Fruit fly (Drosophila melanogaster) whole organism, embryonic: ENCODE results near the gene Reepl1.

Experiments
- Aef1 ChIP-seq: fragments of 200-800 bp; sonication (Bioruptor generic); IDR thresholded peaks from 3 replicates; pipeline ENCODE4 v1.3.6; 2022; ENCODE audit warnings: missing biosample characterization, missing genetic modification characterization
- Atf-2 ChIP-seq: fragments of 200-800 bp; sonication (Bioruptor generic); optimal IDR thresholded peaks from 2 replicates; lab custom pipeline; 2016; ENCODE audit warnings: missing biosample characterization, missing genetic modification characterization
- C15 ChIP-seq: fragments of 200-800 bp; sonication (Bioruptor generic); IDR thresholded peaks from 3 replicates; pipeline ENCODE4 v1.3.6; 2022; ENCODE audit warnings: missing biosample characterization, missing genetic modification characterization
- CG10274 ChIP-seq: fragments of 200-800 bp; sonication (Bioruptor generic); optimal IDR thresholded peaks from 3 replicates; lab custom pipeline; 2017; ENCODE audit warnings: missing biosample characterization, mild to moderate bottlenecking, missing genetic modification characterization
- CG10979 ChIP-seq: fragments of 200-800 bp; sonication (Bioruptor generic); optimal IDR thresholded peaks from 2 replicates; lab custom pipeline; 2018; ENCODE audit warnings: missing biosample characterization, mild to moderate bottlenecking, missing genetic modification characterization, moderate library complexity
- CG11398 ChIP-seq: fragments of 200-800 bp; sonication (Bioruptor generic); optimal IDR thresholded peaks from 2 replicates; lab custom pipeline; 2016; ENCODE audit warnings: missing biosample characterization, missing genetic modification characterization
- CG12104 ChIP-seq: fragments of 200-800 bp; sonication (Bioruptor generic); optimal IDR thresholded peaks from 3 replicates; lab custom pipeline; 2016; ENCODE audit warnings: missing biosample characterization, missing genetic modification characterization
- CG12236 ChIP-seq: fragments of 200-800 bp; sonication (Bioruptor generic); optimal IDR thresholded peaks from 2 replicates; lab custom pipeline; 2016; ENCODE audit warnings: missing biosample characterization, missing genetic modification characterization
- CG13296 ChIP-seq: fragments of 200-800 bp; sonication (Bioruptor generic); optimal IDR thresholded peaks from 3 replicates; lab custom pipeline; 2018; ENCODE audit warnings: missing biosample characterization, mild to moderate bottlenecking, missing genetic modification characterization
- CG14860 ChIP-seq: fragments of 200-800 bp; sonication (Bioruptor generic); IDR thresholded peaks from 3 replicates; pipeline ENCODE4 v1.3.6; 2022; ENCODE audit warnings: missing biosample characterization, missing genetic modification characterization; ENCODE audit not compliant: partially characterized antibody
- CG18599 ChIP-seq: fragments of 200-800 bp; sonication (Bioruptor generic); optimal IDR thresholded peaks from 3 replicates; lab custom pipeline; 2017; ENCODE audit warnings: missing biosample characterization, missing genetic modification characterization, mild to moderate bottlenecking, moderate library complexity, missing genetic modification reagents
- CG2116 ChIP-seq: fragments of 200-800 bp; sonication (Bioruptor generic); optimal IDR thresholded peaks from 3 replicates; lab custom pipeline; 2018; ENCODE audit warnings: missing biosample characterization, mild to moderate bottlenecking, missing genetic modification characterization
- CG2202 ChIP-seq: fragments of 200-800 bp; sonication (Bioruptor generic); optimal IDR thresholded peaks from 2 replicates; lab custom pipeline; 2018; ENCODE audit warnings: missing biosample characterization, mild to moderate bottlenecking, missing genetic modification characterization
- CG2678 ChIP-seq: fragments of 200-800 bp; sonication (Bioruptor generic); optimal IDR thresholded peaks from 3 replicates; lab custom pipeline; 2019; ENCODE audit warnings: missing biosample characterization, mild to moderate bottlenecking, missing genetic modification characterization, moderate library complexity
- CG31224 ChIP-seq: fragments of 200-800 bp; sonication (Bioruptor generic); IDR thresholded peaks from 2 replicates; pipeline ENCODE4 v1.3.6; 2022; ENCODE audit warnings: missing biosample characterization, missing genetic modification characterization
- CG31365 ChIP-seq: fragments of 200-800 bp; sonication (Bioruptor generic); optimal IDR thresholded peaks from 2 replicates; lab custom pipeline; 2018; ENCODE audit warnings: missing biosample characterization, mild to moderate bottlenecking, missing genetic modification characterization
- CG3163 ChIP-seq: fragments of 200-800 bp; sonication (Bioruptor generic); optimal IDR thresholded peaks from 3 replicates; lab custom pipeline; 2016; ENCODE audit warnings: missing biosample characterization, missing genetic modification characterization
- CG34422 ChIP-seq: fragments of 200-800 bp; sonication (Bioruptor generic); IDR thresholded peaks from 3 replicates; pipeline ENCODE4 v1.3.6; 2022; ENCODE audit warnings: missing biosample characterization, missing genetic modification characterization
- CG3847 ChIP-seq: fragments of 200-800 bp; sonication (Bioruptor generic); IDR thresholded peaks from 2 replicates; pipeline ENCODE4 v1.3.6; 2022; ENCODE audit warnings: missing biosample characterization, missing genetic modification characterization
- CG6272 ChIP-seq: fragments of 200-800 bp; sonication (Bioruptor generic); IDR thresholded peaks from 2 replicates; pipeline ENCODE4 v1.3.6; 2022; ENCODE audit warnings: missing biosample characterization, missing genetic modification characterization
- CG6813 ChIP-seq: fragments of 200-800 bp; sonication (Bioruptor generic); optimal IDR thresholded peaks from 2 replicates; lab custom pipeline; 2017; ENCODE audit warnings: missing biosample characterization, missing genetic modification characterization, mild to moderate bottlenecking, moderate library complexity, missing genetic modification reagents
- CG7271 ChIP-seq: fragments of 200-800 bp; sonication (Bioruptor generic); optimal IDR thresholded peaks from 2 replicates; lab custom pipeline; 2018; ENCODE audit warnings: missing biosample characterization, mild to moderate bottlenecking, missing genetic modification characterization, moderate library complexity
- CG8765 ChIP-seq: fragments of 200-800 bp; sonication (Bioruptor generic); IDR thresholded peaks from 2 replicates; pipeline ENCODE4 v1.3.6; 2022; ENCODE audit warnings: missing biosample characterization, missing genetic modification characterization
- CHES-1-like ChIP-seq: fragments of 200-800 bp; sonication (Bioruptor generic); optimal IDR thresholded peaks from 2 replicates; lab custom pipeline; 2016; ENCODE audit warnings: missing biosample characterization, missing genetic modification characterization
- D19A ChIP-seq: fragments of 200-800 bp; optimal IDR thresholded peaks from 3 replicates; lab custom pipeline; 2019; ENCODE audit warnings: missing biosample characterization, mild to moderate bottlenecking, missing genetic modification characterization, moderate library complexity
- Drgx ChIP-seq: fragments of 200-800 bp; sonication (Bioruptor generic); IDR thresholded peaks from 2 replicates; pipeline ENCODE4 v1.3.6; 2022; ENCODE audit warnings: missing biosample characterization, missing genetic modification characterization
- HmgZ ChIP-seq: fragments of 200-800 bp; sonication (Bioruptor generic); optimal IDR thresholded peaks from 2 replicates; lab custom pipeline; 2018; ENCODE audit warnings: missing biosample characterization, mild to moderate bottlenecking, missing genetic modification characterization
- Neu2 ChIP-seq: fragments of 200-800 bp; sonication (Bioruptor generic); optimal IDR thresholded peaks from 3 replicates; lab custom pipeline; 2016; ENCODE audit warnings: missing biosample characterization, missing genetic modification characterization, borderline replicate concordance
- NfI ChIP-seq: fragments of 200-800 bp; sonication (Bioruptor generic); optimal IDR thresholded peaks from 3 replicates; lab custom pipeline; 2018; ENCODE audit warnings: missing biosample characterization, mild to moderate bottlenecking, missing genetic modification characterization, moderate library complexity
- Oaz ChIP-seq: fragments of 200-800 bp; sonication (Bioruptor generic); IDR thresholded peaks from 2 replicates; pipeline ENCODE4 v1.3.6; 2022; ENCODE audit warnings: missing biosample characterization, missing genetic modification characterization
- Sin3A ChIP-seq: fragments of >200 bp; optimal IDR thresholded peaks from 2 replicates; lab custom pipeline; 2018
- Sry-δ ChIP-seq: fragments of 200-800 bp; sonication (Bioruptor generic); optimal IDR thresholded peaks from 2 replicates; lab custom pipeline; 2016; ENCODE audit warnings: missing biosample characterization, missing genetic modification characterization
- ab ChIP-seq: fragments of 200-800 bp; sonication (Bioruptor generic); optimal IDR thresholded peaks from 2 replicates; lab custom pipeline; 2016; ENCODE audit warnings: missing biosample characterization, missing genetic modification characterization
- aop ChIP-seq: fragments of 200-800 bp; sonication (Bioruptor generic); IDR thresholded peaks from 2 replicates; pipeline ENCODE4 v1.3.6; 2022; ENCODE audit warnings: missing biosample characterization, missing genetic modification characterization
- ara ChIP-seq: fragments of 200-800 bp; sonication (Bioruptor generic); IDR thresholded peaks from 2 replicates; pipeline ENCODE4 v1.3.6; 2022; ENCODE audit warnings: missing biosample characterization, missing genetic modification characterization
- bowl ChIP-seq: fragments of 200-800 bp; sonication (Bioruptor generic); IDR thresholded peaks from 2 replicates; pipeline ENCODE4 v1.3.6; 2022; ENCODE audit warnings: missing biosample characterization, missing genetic modification characterization
- disco-r ChIP-seq: fragments of 200-800 bp; sonication (Bioruptor generic); optimal IDR thresholded peaks from 2 replicates; lab custom pipeline; 2016; ENCODE audit warnings: missing biosample characterization, missing genetic modification characterization
- esg ChIP-seq: fragments of 200-800 bp; sonication (Bioruptor generic); conservative IDR thresholded peaks from 2 replicates; pipeline ENCODE4 v1.3.6; 2022; ENCODE audit warnings: missing biosample characterization, missing genetic modification characterization
- eyg ChIP-seq: fragments of 200-800 bp; sonication (Bioruptor generic); optimal IDR thresholded peaks from 3 replicates; lab custom pipeline; 2016; ENCODE audit warnings: missing biosample characterization, missing genetic modification characterization
- gce ChIP-seq: fragments of 200-800 bp; sonication (Bioruptor generic); IDR thresholded peaks from 3 replicates; pipeline ENCODE4 v1.3.6; 2022; ENCODE audit warnings: missing biosample characterization, missing genetic modification characterization
- hbn ChIP-seq: fragments of 200-800 bp; sonication (Bioruptor generic); IDR thresholded peaks from 2 replicates; pipeline ENCODE4 v1.3.6; 2022; ENCODE audit warnings: missing biosample characterization, missing genetic modification characterization; ENCODE audit not compliant: partially characterized antibody
- kay ChIP-seq: fragments of 200-800 bp; sonication (Bioruptor generic); optimal IDR thresholded peaks from 2 replicates; lab custom pipeline; 2016; ENCODE audit warnings: missing biosample characterization, missing genetic modification characterization
- nerfin-1 ChIP-seq: fragments of 200-800 bp; sonication (Bioruptor generic); optimal IDR thresholded peaks from 3 replicates; lab custom pipeline; 2019; ENCODE audit warnings: missing biosample characterization, mild to moderate bottlenecking, missing genetic modification characterization, moderate library complexity
- pnt ChIP-seq: fragments of 200-800 bp; sonication (Bioruptor generic); optimal IDR thresholded peaks from 3 replicates; lab custom pipeline; 2016; ENCODE audit warnings: missing biosample characterization, missing genetic modification characterization
- pros ChIP-seq: fragments of 200-800 bp; sonication (Bioruptor generic); optimal IDR thresholded peaks from 3 replicates; lab custom pipeline; 2019; ENCODE audit warnings: missing biosample characterization, mild to moderate bottlenecking, missing genetic modification characterization, moderate library complexity
- psq ChIP-seq: fragments of 200-800 bp; sonication (Bioruptor generic); optimal IDR thresholded peaks from 2 replicates; lab custom pipeline; 2017; ENCODE audit warnings: missing biosample characterization, missing genetic modification characterization
- run ChIP-seq: fragments of 200-800 bp; sonication (Bioruptor generic); optimal IDR thresholded peaks from 3 replicates; lab custom pipeline; 2018; ENCODE audit warnings: missing biosample characterization, mild to moderate bottlenecking, missing genetic modification characterization
- seq ChIP-seq: fragments of 200-800 bp; sonication (Bioruptor generic); IDR thresholded peaks from 2 replicates; pipeline ENCODE4 v1.3.6; 2022; ENCODE audit warnings: missing biosample characterization, missing genetic modification characterization
- slbo ChIP-seq: fragments of 200-800 bp; sonication (Bioruptor generic); IDR thresholded peaks from 2 replicates; pipeline ENCODE4 v1.3.6; 2022; ENCODE audit warnings: missing biosample characterization, missing genetic modification characterization
- stwl ChIP-seq: fragments of 200-800 bp; sonication (Bioruptor generic); optimal IDR thresholded peaks from 3 replicates; lab custom pipeline; 2018; ENCODE audit warnings: missing biosample characterization, mild to moderate bottlenecking, missing genetic modification characterization, moderate library complexity
- toy ChIP-seq: fragments of 200-800 bp; sonication (Bioruptor generic); IDR thresholded peaks from 2 replicates; pipeline ENCODE4 v1.3.6; 2022; ENCODE audit warnings: missing biosample characterization, missing genetic modification characterization
- twi ChIP-seq: fragments of 200-800 bp; optimal IDR thresholded peaks from 2 replicates; lab custom pipeline; 2019; ENCODE audit warnings: missing biosample characterization, mild to moderate bottlenecking, missing genetic modification characterization, moderate library complexity

Gene Reepl1

DNA sequence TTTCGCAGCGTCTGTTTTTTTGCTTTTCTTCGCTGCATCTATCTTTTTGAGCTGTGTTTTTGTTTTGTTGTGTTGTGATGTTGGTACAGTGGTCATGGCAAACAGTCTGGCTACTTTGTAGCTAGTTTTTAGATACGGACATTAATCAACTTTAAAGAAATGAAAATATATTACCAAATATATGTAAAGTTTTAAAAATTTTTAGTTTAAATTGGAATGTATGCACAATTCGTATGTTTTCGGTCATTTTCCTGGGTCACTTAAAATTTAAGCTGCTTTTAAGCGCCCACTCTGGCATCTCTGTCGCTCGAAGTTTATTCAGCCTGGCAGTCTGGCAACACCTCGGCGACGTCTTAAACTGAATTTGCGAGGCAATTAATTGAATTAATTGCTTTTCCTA is 4.0 kb downstream of the Reepl1 start, which contains the start of gene CG11695 (continued):
- peak; percentile 58 for TF ChIP-seq CG13296
- TF ChIP-seq CG3847 (GFP tag; lab: Robert Waterston, UW) = peak; percentile 78
- peak; percentile 80 for TF ChIP-seq slbo (GFP tag; lab: Robert Waterston, UW)
- peak; percentile 73 for TF ChIP-seq NfI (GFP tag; lab: Kevin White, UChicago)
- TF ChIP-seq CG14860 (GFP tag; lab: Robert Waterston, UW) = no peak
- no peak for TF ChIP-seq CG2202 (tag; lab: Kevin White, UChicago)
- no peak for TF ChIP-seq ab (GFP tag; lab: Kevin White, UChicago)
- TF ChIP-seq Oaz (GFP tag; lab: Robert Waterston, UW) = 0 out of 2 replicates have a peak, but pooled peaks have one; percentile 42
- peak; percentile 75 for TF ChIP-seq CG18599
- peak; percentile 48; the same call in 2 of the 3 replicates for TF ChIP-seq Aef1 (GFP tag; lab: Robert Waterston, UW)
- TF ChIP-seq CG8765 (GFP tag; lab: Robert Waterston, UW) = peak; percentile 48; the same call in 1 of the 2 replicates
- TF ChIP-seq nerfin-1 (tag; lab: Kevin White, UChicago) = peak; percentile 62
- TF ChIP-seq Sry-δ (GFP tag; lab: Kevin White, UChicago) = peak; percentile 26
- TF ChIP-seq aop (GFP tag; lab: Robert Waterston, UW) = no peak
- TF ChIP-seq CG11398 (GFP tag; lab: Kevin White, UChicago) = no peak
- TF ChIP-seq D19A (tag; lab: Kevin White, UChicago) = peak; percentile 34
- no peak for TF ChIP-seq bowl
- TF ChIP-seq CG3163 (GFP tag; lab: Kevin White, UChicago) = no peak
- TF ChIP-seq CG12236 (GFP tag; lab: Kevin White, UChicago) = no peak
- peak; percentile 47; the same call in 1 of the 2 replicates for TF ChIP-seq esg (GFP tag; lab: Robert Waterston, UW)
- TF ChIP-seq HmgZ = peak; percentile 80
- TF ChIP-seq eyg (GFP tag; lab: Kevin White, UChicago) = no peak
- TF ChIP-seq kay (GFP tag; lab: Kevin White, UChicago) = peak; percentile 12
- no peak for TF ChIP-seq CG10274
- TF ChIP-seq stwl (tag; lab: Kevin White, UChicago) = peak; percentile 34
- no peak for TF ChIP-seq gce (GFP tag; lab: Robert Waterston, UW)
- TF ChIP-seq CG10979 (tag; lab: Kevin White, UChicago) = peak; percentile 58
- TF ChIP-seq CG31224 (GFP tag; lab: Robert Waterston, UW) = no peak
- TF ChIP-seq twi = peak; percentile 43
- peak; percentile 16 for TF ChIP-seq CG12104 (GFP tag; lab: Kevin White, UChicago)
- TF ChIP-seq run (tag; lab: Kevin White, UChicago) = no peak
- TF ChIP-seq hbn (GFP tag; lab: Robert Waterston, UW) = no peak
- peak; percentile 17 for TF ChIP-seq pnt (GFP tag; lab: Kevin White, UChicago)
- TF ChIP-seq CG7271 = no peak
- TF ChIP-seq CG31365 (tag; lab: Kevin White, UChicago) = no peak
- no peak for TF ChIP-seq Neu2 (GFP tag; lab: Kevin White, UChicago)
- peak; percentile 14 for TF ChIP-seq pros
- peak; percentile 42 for TF ChIP-seq CG2116 (GFP tag; lab: Kevin White, UChicago)
- TF ChIP-seq CHES-1-like = peak; percentile 33
- TF ChIP-seq Drgx (GFP tag; lab: Robert Waterston, UW) = peak; percentile 49; the same call in 1 of the 2 replicates
- TF ChIP-seq CG34422 (GFP tag; lab: Robert Waterston, UW) = peak; percentile 70
- TF ChIP-seq Sin3A = peak; percentile 44
- TF ChIP-seq CG6813 = no peak
- no peak for TF ChIP-seq toy
- TF ChIP-seq ara (GFP tag; lab: Robert Waterston, UW) = no peak
- TF ChIP-seq CG6272 = no peak
- no peak for TF ChIP-seq psq (GFP tag; lab: Kevin White, UChicago)
- TF ChIP-seq Atf-2 (GFP tag; lab: Kevin White, UChicago) = peak; percentile 19
- peak; percentile 75 for TF ChIP-seq CG2678 (tag; lab: Kevin White, UChicago)
- no peak for TF ChIP-seq disco-r (GFP tag; lab: Kevin White, UChicago)
- no peak for TF ChIP-seq seq
- TF ChIP-seq C15 (GFP tag; lab: Robert Waterston, UW) = no peak
